Fruit fly (Drosophila melanogaster) whole organism, embryonic: ENCODE measurements around the gene CG7878.

Source experiments
- B-H1 ChIP-seq: fragments of 200-800 bp; sonication (Bioruptor generic); IDR thresholded peaks from 3 replicates; pipeline ENCODE4 v1.3.6; 2022; ENCODE audit warnings: missing biosample characterization, missing genetic modification characterization
- CG10209 ChIP-seq: fragments of 200-800 bp; sonication (Bioruptor generic); optimal IDR thresholded peaks from 3 replicates; lab custom pipeline; 2017; ENCODE audit warnings: missing biosample characterization, mild to moderate bottlenecking, missing genetic modification characterization, missing genetic modification reagents
- CG11695 ChIP-seq: fragments of 200-800 bp; sonication (Bioruptor generic); IDR thresholded peaks from 3 replicates; pipeline ENCODE4 v1.3.6; 2022; ENCODE audit warnings: missing biosample characterization, missing genetic modification characterization
- CG13287 ChIP-seq: fragments of 200-800 bp; sonication (Bioruptor generic); IDR thresholded peaks from 2 replicates; pipeline ENCODE4 v1.3.6; 2022; ENCODE audit warnings: missing biosample characterization, missing genetic modification characterization; ENCODE audit not compliant: partially characterized antibody
- CG16863 ChIP-seq: fragments of 200-800 bp; sonication (Bioruptor generic); optimal IDR thresholded peaks from 3 replicates; lab custom pipeline; 2016; ENCODE audit warnings: missing biosample characterization, missing genetic modification characterization
- CG17385 ChIP-seq: fragments of 200-800 bp; sonication (Bioruptor generic); optimal IDR thresholded peaks from 3 replicates; lab custom pipeline; 2018; ENCODE audit warnings: missing biosample characterization, mild to moderate bottlenecking, missing genetic modification characterization
- CG18262 ChIP-seq: fragments of 200-800 bp; optimal IDR thresholded peaks from 3 replicates; lab custom pipeline; 2019; ENCODE audit warnings: missing biosample characterization, mild to moderate bottlenecking, missing genetic modification characterization, moderate library complexity
- CG18599 ChIP-seq: fragments of 200-800 bp; sonication (Bioruptor generic); optimal IDR thresholded peaks from 3 replicates; lab custom pipeline; 2017; ENCODE audit warnings: missing biosample characterization, missing genetic modification characterization, mild to moderate bottlenecking, moderate library complexity, missing genetic modification reagents
- CG2120 ChIP-seq: fragments of 200-800 bp; sonication (Bioruptor generic); optimal IDR thresholded peaks from 3 replicates; lab custom pipeline; 2016; ENCODE audit warnings: missing biosample characterization, missing genetic modification characterization
- CG33557 ChIP-seq: fragments of 200-800 bp; sonication (Bioruptor generic); optimal IDR thresholded peaks from 2 replicates; lab custom pipeline; 2019; ENCODE audit warnings: missing biosample characterization, mild to moderate bottlenecking, missing genetic modification characterization, moderate library complexity
- CG4282 ChIP-seq: fragments of 200-800 bp; sonication (Bioruptor generic); optimal IDR thresholded peaks from 2 replicates; lab custom pipeline; 2016; ENCODE audit warnings: missing biosample characterization, missing genetic modification characterization
- CG4360 ChIP-seq: fragments of 200-800 bp; sonication (Bioruptor generic); IDR thresholded peaks from 2 replicates; pipeline ENCODE4 v1.3.6; 2022; ENCODE audit warnings: missing biosample characterization, missing genetic modification characterization
- CG7745 ChIP-seq: fragments of 200-800 bp; sonication (Bioruptor generic); optimal IDR thresholded peaks from 2 replicates; lab custom pipeline; 2018; ENCODE audit warnings: missing biosample characterization, mild to moderate bottlenecking, missing genetic modification characterization, moderate library complexity
- CG8765 ChIP-seq: fragments of 200-800 bp; sonication (Bioruptor generic); IDR thresholded peaks from 2 replicates; pipeline ENCODE4 v1.3.6; 2022; ENCODE audit warnings: missing biosample characterization, missing genetic modification characterization
- CG9876 ChIP-seq: fragments of 200-800 bp; sonication (Bioruptor generic); optimal IDR thresholded peaks from 2 replicates; lab custom pipeline; 2016; ENCODE audit warnings: missing biosample characterization, missing genetic modification characterization
- CHES-1-like ChIP-seq: fragments of 200-800 bp; sonication (Bioruptor generic); optimal IDR thresholded peaks from 2 replicates; lab custom pipeline; 2016; ENCODE audit warnings: missing biosample characterization, missing genetic modification characterization
- Dll ChIP-seq: fragments of 200-800 bp; sonication (Bioruptor generic); IDR thresholded peaks from 4 replicates; pipeline ENCODE4 v1.3.6; 2022; ENCODE audit warnings: missing biosample characterization, missing genetic modification characterization; ENCODE audit not compliant: partially characterized antibody
- Hmr ChIP-seq: fragments of 200-800 bp; sonication (Bioruptor generic); optimal IDR thresholded peaks from 3 replicates; lab custom pipeline; 2017; ENCODE audit warnings: mild to moderate bottlenecking, missing biosample characterization, missing genetic modification reagents, missing genetic modification characterization
- Hr39 ChIP-seq: fragments of >200 bp; optimal IDR thresholded peaks from 2 replicates; lab custom pipeline; 2017
- Sry-β ChIP-seq: fragments of 200-800 bp; sonication (Bioruptor generic); optimal IDR thresholded peaks from 2 replicates; lab custom pipeline; 2018; ENCODE audit warnings: missing biosample characterization, mild to moderate bottlenecking, missing genetic modification characterization, moderate library complexity
- Stat92E ChIP-seq, 3 experiments: fragments of >200 bp in 2 of 3; fragments of 200-800 bp in 1 of 3; sonication (Bioruptor generic) in 1 of 3; optimal IDR thresholded peaks; 2 replicates each; lab custom pipeline; 2017 to 2019; ENCODE audit warnings: missing biosample characterization in 3 of 3, missing genetic modification characterization in 3 of 3, mild to moderate bottlenecking in 1 of 3, moderate library complexity in 1 of 3
- TFAM ChIP-seq: fragments of 200-800 bp; sonication (Bioruptor generic); optimal IDR thresholded peaks from 2 replicates; lab custom pipeline; 2017; ENCODE audit warnings: missing biosample characterization, missing genetic modification characterization, inconsistent platforms
- Vsx1 ChIP-seq: fragments of 200-800 bp; sonication (Bioruptor generic); optimal IDR thresholded peaks from 2 replicates; lab custom pipeline; 2017; ENCODE audit warnings: missing biosample characterization, mild to moderate bottlenecking, missing genetic modification characterization, missing genetic modification reagents
- ac ChIP-seq: fragments of 200-800 bp; sonication (Bioruptor generic); optimal IDR thresholded peaks from 3 replicates; lab custom pipeline; 2017; ENCODE audit warnings: missing biosample characterization, mild to moderate bottlenecking, missing genetic modification characterization
- ase ChIP-seq: fragments of 200-800 bp; sonication (Bioruptor generic); IDR thresholded peaks from 3 replicates; pipeline ENCODE4 v1.3.6; 2022; ENCODE audit warnings: missing biosample characterization, missing genetic modification characterization
- bcd ChIP-seq: fragments of 200-800 bp; sonication (Bioruptor generic); optimal IDR thresholded peaks from 2 replicates; lab custom pipeline; 2017; ENCODE audit warnings: missing biosample characterization, mild to moderate bottlenecking, missing genetic modification characterization
- bowl ChIP-seq: fragments of 200-800 bp; sonication (Bioruptor generic); IDR thresholded peaks from 2 replicates; pipeline ENCODE4 v1.3.6; 2022; ENCODE audit warnings: missing biosample characterization, missing genetic modification characterization
- chinmo ChIP-seq: fragments of 200-800 bp; sonication (Bioruptor generic); IDR thresholded peaks from 4 replicates; pipeline ENCODE4 v1.3.6; 2022; ENCODE audit warnings: missing biosample characterization, missing genetic modification characterization; ENCODE audit not compliant: partially characterized antibody
- chn ChIP-seq: fragments of 200-800 bp; sonication (Bioruptor generic); optimal IDR thresholded peaks from 2 replicates; lab custom pipeline; 2016; ENCODE audit warnings: missing biosample characterization, missing genetic modification characterization
- danr ChIP-seq: fragments of 200-800 bp; sonication (Bioruptor generic); IDR thresholded peaks from 2 replicates; pipeline ENCODE4 v1.3.6; 2022; ENCODE audit warnings: missing biosample characterization, missing genetic modification characterization
- ftz-f1 ChIP-seq: fragments of 200-800 bp; sonication (Bioruptor generic); optimal IDR thresholded peaks from 2 replicates; lab custom pipeline; 2016; ENCODE audit warnings: missing biosample characterization, missing genetic modification characterization
- gro ChIP-seq: fragments of 200-800 bp; sonication (Bioruptor generic); optimal IDR thresholded peaks from 2 replicates; lab custom pipeline; 2016; ENCODE audit warnings: missing biosample characterization, missing genetic modification characterization
- gsb ChIP-seq: fragments of 200-800 bp; sonication (Bioruptor generic); IDR thresholded peaks from 2 replicates; pipeline ENCODE4 v1.3.6; 2022; ENCODE audit warnings: missing biosample characterization, missing genetic modification characterization
- ind ChIP-seq: fragments of 200-800 bp; sonication (Bioruptor generic); optimal IDR thresholded peaks from 3 replicates; lab custom pipeline; 2016; ENCODE audit warnings: missing biosample characterization, missing genetic modification characterization
- jumu ChIP-seq: fragments of 200-800 bp; sonication (Bioruptor generic); optimal IDR thresholded peaks from 3 replicates; lab custom pipeline; 2016; ENCODE audit warnings: missing biosample characterization, missing genetic modification characterization
- nerfin-1 ChIP-seq: fragments of 200-800 bp; sonication (Bioruptor generic); optimal IDR thresholded peaks from 3 replicates; lab custom pipeline; 2019; ENCODE audit warnings: missing biosample characterization, mild to moderate bottlenecking, missing genetic modification characterization, moderate library complexity
- oc ChIP-seq: fragments of 200-800 bp; sonication (Bioruptor generic); optimal IDR thresholded peaks from 2 replicates; lab custom pipeline; 2018; ENCODE audit warnings: missing biosample characterization, mild to moderate bottlenecking, missing genetic modification characterization, moderate library complexity
- onecut ChIP-seq: fragments of 200-800 bp; sonication (Bioruptor generic); IDR thresholded peaks from 2 replicates; pipeline ENCODE4 v1.3.6; 2022; ENCODE audit warnings: missing biosample characterization, missing genetic modification characterization
- org-1 ChIP-seq: fragments of 200-800 bp; sonication (Bioruptor generic); optimal IDR thresholded peaks from 2 replicates; lab custom pipeline; 2017; ENCODE audit warnings: missing biosample characterization, missing genetic modification characterization
- otp ChIP-seq: fragments of 200-800 bp; sonication (Bioruptor generic); IDR thresholded peaks from 3 replicates; pipeline ENCODE4, ENCODE4 v1.3.6; 2022; ENCODE audit warnings: missing biosample characterization, missing genetic modification characterization
- sisA ChIP-seq: fragments of 200-800 bp; sonication (Bioruptor generic); IDR thresholded peaks from 2 replicates; pipeline ENCODE4 v1.3.6; 2022; ENCODE audit warnings: missing biosample characterization, missing genetic modification characterization
- sr ChIP-seq: fragments of 200-800 bp; sonication (Bioruptor generic); IDR thresholded peaks from 3 replicates; pipeline ENCODE4 v1.3.6; 2022; ENCODE audit warnings: missing biosample characterization, missing genetic modification characterization
- tll ChIP-seq, 2 experiments: fragments of 200-800 bp in 1 of 2; fragments of >200 bp in 1 of 2; sonication (Bioruptor generic) in 1 of 2; optimal IDR thresholded peaks; 2 replicates each; lab custom pipeline; 2017 to 2019; ENCODE audit warnings: missing biosample characterization in 2 of 2, missing genetic modification characterization in 2 of 2, mild to moderate bottlenecking in 1 of 2, moderate library complexity in 1 of 2
- tx ChIP-seq: fragments of 200-800 bp; sonication (Bioruptor generic); optimal IDR thresholded peaks from 2 replicates; lab custom pipeline; 2016; ENCODE audit warnings: missing biosample characterization, missing genetic modification characterization
- unc-4 ChIP-seq: fragments of 200-800 bp; sonication (Bioruptor generic); IDR thresholded peaks from 2 replicates; pipeline ENCODE4 v1.3.6; 2022; ENCODE audit warnings: missing biosample characterization, missing genetic modification characterization; ENCODE audit not compliant: partially characterized antibody
- wor ChIP-seq: fragments of 200-800 bp; sonication (Bioruptor generic); IDR thresholded peaks from 2 replicates; pipeline ENCODE4 v1.3.6; 2022; ENCODE audit warnings: missing biosample characterization, missing genetic modification characterization
- zen ChIP-seq: fragments of 200-800 bp; sonication (Bioruptor generic); optimal IDR thresholded peaks from 3 replicates; lab custom pipeline; 2018; ENCODE audit warnings: missing biosample characterization, mild to moderate bottlenecking, missing genetic modification characterization, moderate library complexity

The CG7878 gene

DNA sequence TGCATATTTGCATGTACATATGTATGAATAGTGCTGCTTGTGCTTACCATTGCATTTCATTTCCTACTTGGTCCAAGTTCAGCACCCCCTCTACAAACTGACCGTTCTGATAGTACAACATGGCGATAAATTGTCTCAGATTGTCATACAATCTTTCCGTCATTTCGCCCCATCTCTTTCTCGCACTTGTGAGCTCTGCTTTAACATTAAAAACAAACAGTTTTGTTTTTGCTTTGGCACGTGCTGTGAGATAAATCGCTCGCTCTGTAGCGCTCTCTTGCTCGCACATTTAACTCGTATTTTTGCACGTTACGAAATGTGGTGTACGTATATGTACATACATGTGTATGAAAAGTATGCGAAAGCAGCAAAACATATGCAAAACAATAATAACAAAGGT is 13.8 kb upstream of the CG7878 start (continued):
- TF ChIP-seq wor (no peak), ind (GFP tag; lab: Kevin White, UChicago) (no peak), CG18599 (GFP tag; lab: Kevin White, UChicago) (no peak), B-H1 (GFP tag; lab: Robert Waterston, UW) (no peak), Hr39 (lab: Kevin White, UChicago) (no peak)

DNA sequence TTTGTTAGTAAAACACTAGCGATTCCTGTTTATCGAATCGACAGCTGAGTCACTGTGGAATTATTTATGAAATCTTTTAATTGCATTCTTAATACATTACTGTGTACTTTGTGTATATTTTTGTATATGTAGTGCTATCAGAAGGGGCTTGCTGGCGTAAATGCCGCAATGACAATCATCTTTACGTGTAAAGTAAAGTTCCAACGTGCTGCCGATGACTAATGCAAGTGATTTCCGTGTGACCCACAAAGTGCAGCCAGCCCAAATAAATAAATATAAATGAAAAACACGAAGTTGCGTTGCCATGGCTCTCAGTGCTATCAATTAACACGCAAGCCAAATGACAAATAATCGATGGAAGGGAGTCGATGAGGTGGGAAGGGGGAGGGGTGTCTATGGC is 12.7 kb upstream of the CG7878 start:
- 0 out of 4 replicates have a peak, but pooled peaks have one; percentile 13 for TF ChIP-seq chinmo (GFP tag; lab: Robert Waterston, UW)
- peak; percentile 72 for TF ChIP-seq onecut (GFP tag; lab: Robert Waterston, UW)
- no peak for TF ChIP-seq CG33557 (GFP tag; lab: Kevin White, UChicago)
- no peak for TF ChIP-seq Vsx1 (GFP tag; lab: Kevin White, UChicago)
- 0 out of 3 replicates have a peak, but pooled peaks have one; percentile 23 for TF ChIP-seq otp (GFP tag; lab: Robert Waterston, UW)

DNA sequence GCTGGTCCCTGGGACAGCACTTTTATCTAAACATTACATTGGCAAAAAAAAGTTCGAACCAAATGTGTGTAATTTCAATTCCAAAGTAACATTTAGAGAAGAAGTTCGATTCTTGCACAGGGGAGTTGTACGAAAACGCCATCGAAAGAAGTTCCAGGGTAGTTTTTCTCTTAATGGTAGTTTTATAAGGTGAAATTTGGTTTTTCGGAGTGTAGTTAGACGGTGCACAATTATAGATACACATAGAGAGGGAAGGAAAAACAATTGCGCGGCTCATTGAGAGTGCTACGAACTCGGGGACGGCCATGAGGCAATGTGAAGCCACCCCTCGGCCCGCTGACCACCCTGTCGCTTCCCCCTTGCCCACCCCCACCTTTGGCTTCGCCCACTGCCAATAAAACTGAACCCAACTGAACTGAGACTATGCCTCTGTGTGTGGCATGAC is 12.3 kb upstream of the CG7878 start:
- TF ChIP-seq ftz-f1 (GFP tag; lab: Kevin White, UChicago) (no peak), TFAM (GFP tag; lab: Kevin White, UChicago) (no peak), ase (GFP tag; lab: Robert Waterston, UW) (peak; percentile 46; the same call in 2 of the 3 replicates), CG9876 (peak; percentile 12), sr (GFP tag; lab: Robert Waterston, UW) (peak; percentile 95), CHES-1-like (GFP tag; lab: Kevin White, UChicago) (peak; percentile 38), gro (GFP tag; lab: Kevin White, UChicago) (peak; percentile 17), zen (tag; lab: Kevin White, UChicago) (no peak), chn (GFP tag; lab: Kevin White, UChicago) (peak; percentile 43), CG4360 (GFP tag; lab: Robert Waterston, UW) (no peak), Sry-β (no peak), org-1 (GFP tag; lab: Kevin White, UChicago) (peak; percentile 57), CG11695 (GFP tag; lab: Robert Waterston, UW) (peak; percentile 73), nerfin-1 (tag; lab: Kevin White, UChicago) (peak; percentile 66), CG13287 (GFP tag; lab: Robert Waterston, UW) (no peak), unc-4 (GFP tag; lab: Robert Waterston, UW) (no peak), Stat92E (GFP tag; optimal IDR thresholded peaks at IDR 0.05; lab: Kevin White, UChicago) (no peak), Dll (GFP tag; lab: Robert Waterston, UW) (no peak), bcd (GFP tag; lab: Kevin White, UChicago) (peak; percentile 60), CG2120 (peak; percentile 71), CG10209 (GFP tag; lab: Kevin White, UChicago) (peak; percentile 61), oc (tag; lab: Kevin White, UChicago) (no peak), gsb (peak; percentile 34; the same call in 1 of the 2 replicates), jumu (peak; percentile 59), CG18262 (tag; lab: Kevin White, UChicago) (peak; percentile 71), bowl (GFP tag; lab: Robert Waterston, UW) (0 out of 2 replicates have a peak, but pooled peaks have one; percentile 31), tx (GFP tag; lab: Kevin White, UChicago) (peak; percentile 66), Hmr (GFP tag; lab: Kevin White, UChicago) (peak; percentile 60), CG7745 (tag; lab: Kevin White, UChicago) (no peak), CG16863 (GFP tag; lab: Kevin White, UChicago) (peak; percentile 61), danr (GFP tag; lab: Robert Waterston, UW) (peak; percentile 24; the same call in 1 of the 2 replicates), CG17385 (GFP tag; lab: Kevin White, UChicago) (peak; percentile 59), sisA (peak; percentile 57; the same call in 1 of the 2 replicates), tll (GFP tag; optimal IDR thresholded peaks at IDR 0.05; lab: Kevin White, UChicago) (no peak), CG4282 (peak; percentile 56), ac (no peak), CG8765 (no peak)
